Worm (Caenorhabditis elegans) whole organism, L3 larva: ENCODE data around the gene fkh-7.

Experiments used
- R02D3.7 ChIP-seq: fragments of 150-350 bp; optimal IDR thresholded peaks from 2 replicates; lab custom pipeline; 2014; ENCODE audit warnings: missing biosample characterization, missing genetic modification characterization
- ZK546.5 ChIP-seq: sonication (generic microtip); optimal IDR thresholded peaks from 2 replicates; lab custom pipeline; 2017; ENCODE audit warnings: missing biosample characterization, missing genetic modification characterization
- aly-2 ChIP-seq: fragments of 150-350 bp; optimal IDR thresholded peaks from 2 replicates; lab custom pipeline; 2014; ENCODE audit warnings: missing biosample characterization, missing genetic modification characterization
- ama-1 ChIP-seq: fragments of 150-350 bp; optimal IDR thresholded peaks from 2 replicates; lab custom pipeline; 2018
- ceh-16 ChIP-seq: sonication (generic microtip); optimal IDR thresholded peaks from 2 replicates; lab custom pipeline; 2017; ENCODE audit warnings: missing biosample characterization, missing genetic modification characterization
- ceh-28 ChIP-seq: fragments of 150-350 bp; optimal IDR thresholded peaks from 2 replicates; lab custom pipeline; 2014; ENCODE audit warnings: missing biosample characterization, missing genetic modification reagents, missing genetic modification characterization
- daf-12 ChIP-seq: fragments of 150-350 bp; optimal IDR thresholded peaks from 2 replicates; lab custom pipeline; 2014; ENCODE audit warnings: missing biosample characterization, missing genetic modification reagents, missing genetic modification characterization
- egl-27 ChIP-seq: sonication (generic microtip); optimal IDR thresholded peaks from 4 replicates; lab custom pipeline; 2017; ENCODE audit warnings: missing biosample characterization, missing genetic modification reagents, missing genetic modification characterization
- egl-5 ChIP-seq: fragments of 150-350 bp; optimal IDR thresholded peaks from 2 replicates; lab custom pipeline; 2017; ENCODE audit warnings: missing biosample characterization, missing genetic modification reagents, missing genetic modification characterization, inconsistent platforms
- elt-1 ChIP-seq: fragments of 150-350 bp; optimal IDR thresholded peaks from 2 replicates; lab custom pipeline; 2014; ENCODE audit warnings: missing biosample characterization, missing genetic modification characterization
- eor-1 ChIP-seq, 2 experiments: fragments of 150-350 bp; optimal IDR thresholded peaks; 2 replicates each; lab custom pipeline; 2014 to 2018; ENCODE audit warnings: missing biosample characterization in 2 of 2, missing genetic modification characterization in 2 of 2
- fos-1 ChIP-seq: fragments of 150-350 bp; optimal IDR thresholded peaks from 2 replicates; lab custom pipeline; 2014; ENCODE audit warnings: missing biosample characterization, missing genetic modification characterization
- hmg-11 ChIP-seq: sonication (generic microtip); optimal IDR thresholded peaks from 2 replicates; lab custom pipeline; 2016; ENCODE audit warnings: missing genetic modification characterization, missing compliant biosample characterization
- jun-1 ChIP-seq: fragments of 150-350 bp; optimal IDR thresholded peaks from 2 replicates; lab custom pipeline; 2014; ENCODE audit warnings: missing biosample characterization, missing genetic modification reagents, missing genetic modification characterization
- lin-39 ChIP-seq: fragments of 150-350 bp; optimal IDR thresholded peaks from 2 replicates; lab custom pipeline; 2018; ENCODE audit warnings: missing biosample characterization, missing genetic modification reagents, missing genetic modification characterization
- lsy-12 ChIP-seq: sonication (generic microtip); optimal IDR thresholded peaks from 2 replicates; lab custom pipeline; 2016; ENCODE audit warnings: mild to moderate bottlenecking, missing genetic modification characterization, missing compliant biosample characterization
- mml-1 ChIP-seq: fragments of 150-350 bp; sonication (generic microtip); optimal IDR thresholded peaks from 3 replicates; lab custom pipeline; 2014; ENCODE audit warnings: missing biosample characterization, missing genetic modification characterization
- nfya-1 ChIP-seq: sonication (generic microtip); optimal IDR thresholded peaks from 2 replicates; lab custom pipeline; 2017; ENCODE audit warnings: missing genetic modification characterization, mild to moderate bottlenecking, missing compliant biosample characterization, antibody characterized with exemption, moderate library complexity; ENCODE audit not compliant: insufficient read depth
- nhr-11 ChIP-seq: fragments of 150-350 bp; optimal IDR thresholded peaks from 2 replicates; lab custom pipeline; 2014; ENCODE audit warnings: missing biosample characterization, missing genetic modification characterization
- nhr-23 ChIP-seq: fragments of 150-350 bp; optimal IDR thresholded peaks from 2 replicates; lab custom pipeline; 2014; ENCODE audit warnings: missing biosample characterization, missing genetic modification reagents, missing genetic modification characterization
- nhr-237 ChIP-seq: fragments of 150-350 bp; optimal IDR thresholded peaks from 2 replicates; lab custom pipeline; 2014; ENCODE audit warnings: missing biosample characterization, missing genetic modification characterization
- nhr-25 ChIP-seq: sonication (generic microtip); optimal IDR thresholded peaks from 2 replicates; lab custom pipeline; 2017; ENCODE audit warnings: missing biosample characterization, missing genetic modification characterization
- nhr-28 ChIP-seq: fragments of 150-350 bp; optimal IDR thresholded peaks from 2 replicates; lab custom pipeline; 2014; ENCODE audit warnings: missing biosample characterization, missing genetic modification characterization
- nhr-43 ChIP-seq: sonication (generic microtip); optimal IDR thresholded peaks from 2 replicates; lab custom pipeline; 2016; ENCODE audit warnings: mild to moderate bottlenecking, missing genetic modification characterization, missing compliant biosample characterization; ENCODE audit not compliant: poor library complexity, severe bottlenecking
- pha-4 ChIP-seq: fragments of 150-350 bp; optimal IDR thresholded peaks from 2 replicates; lab custom pipeline; 2014; ENCODE audit warnings: missing biosample characterization, missing genetic modification reagents, missing genetic modification characterization
- pqm-1 ChIP-seq: fragments of 150-350 bp; optimal IDR thresholded peaks from 2 replicates; lab custom pipeline; 2017; ENCODE audit warnings: missing biosample characterization, missing genetic modification characterization, inconsistent platforms
- sea-2 ChIP-seq: fragments of 150-350 bp; sonication (generic microtip); optimal IDR thresholded peaks from 4 replicates; lab custom pipeline; 2014; ENCODE audit warnings: missing biosample characterization, missing genetic modification reagents, missing genetic modification characterization
- snpc-4 ChIP-seq: fragments of 150-350 bp; optimal IDR thresholded peaks from 2 replicates; lab custom pipeline; 2014; ENCODE audit warnings: missing biosample characterization, missing genetic modification characterization
- tbx-2 ChIP-seq: sonication (generic microtip); optimal IDR thresholded peaks from 2 replicates; lab custom pipeline; 2016; ENCODE audit warnings: mild to moderate bottlenecking, missing genetic modification characterization, missing compliant biosample characterization
- unc-39 ChIP-seq: sonication (generic microtip); optimal IDR thresholded peaks from 4 replicates; lab custom pipeline; 2017; ENCODE audit warnings: missing biosample characterization, missing genetic modification characterization
- zag-1 ChIP-seq: fragments of 150-350 bp; optimal IDR thresholded peaks from 2 replicates; lab custom pipeline; 2014; ENCODE audit warnings: missing biosample characterization, missing genetic modification characterization
- ztf-4 ChIP-seq: fragments of 150-350 bp; optimal IDR thresholded peaks from 2 replicates; lab custom pipeline; 2014; ENCODE audit warnings: missing biosample characterization, missing genetic modification characterization

Gene fkh-7

ce11 chrIV:5561497-5562155 lies 22.9 kb upstream of the fkh-7 start:
- TF ChIP-seq elt-1 (no peak), snpc-4 (tag; lab: Kevin White, UChicago) (no peak), nhr-43 (tag; lab: Kevin White, UChicago) (no peak), zag-1 (tag; lab: Kevin White, UChicago) (no peak), egl-5 (tag; lab: Kevin White, UChicago) (no peak), ZK546.5 (tag; lab: Kevin White, UChicago) (no peak), sea-2 (no peak), ceh-28 (tag; lab: Kevin White, UChicago) (peak; percentile 5), unc-39 (tag; lab: Kevin White, UChicago) (no peak), mml-1 (no peak), nhr-23 (peak; percentile 89), nhr-28 (tag; lab: Kevin White, UChicago) (no peak), nfya-1 (tag; lab: Kevin White, UChicago) (peak; percentile 21), ama-1 (peak; percentile 80), nhr-25 (tag; lab: Kevin White, UChicago) (peak; percentile 88), fos-1 (no peak), R02D3.7 (tag; lab: Kevin White, UChicago) (no peak), pqm-1 (tag; lab: Kevin White, UChicago) (no peak)

ce11 chrIV:5563280-5563679 lies 21.2 kb upstream of the fkh-7 start:
- TF ChIP-seq tbx-2: no peak
- TF ChIP-seq egl-5 (tag; lab: Kevin White, UChicago): no peak
- peak; percentile 87 for TF ChIP-seq nhr-25 (tag; lab: Kevin White, UChicago)
- no peak for TF ChIP-seq aly-2
- TF ChIP-seq snpc-4 (tag; lab: Kevin White, UChicago): no peak

ce11 chrIV:5564293-5564692 lies 20.2 kb upstream of the fkh-7 start:
- TF ChIP-seq hmg-11 (no peak), nhr-25 (tag; lab: Kevin White, UChicago) (peak; percentile 18)
- TF ChIP-seq, all 47 proteins: peak for 1

- TF ChIP-seq eor-1 (tag; optimal IDR thresholded peaks at IDR 0.05; lab: Kevin White, UChicago) (no peak), daf-12 (tag; lab: Kevin White, UChicago) (no peak), snpc-4 (tag; lab: Kevin White, UChicago) (peak; percentile 60), nhr-23 (peak; percentile 29), pha-4 (tag; lab: Kevin White, UChicago) (peak; percentile 92), nhr-25 (tag; lab: Kevin White, UChicago) (peak; percentile 49), nhr-28 (tag; lab: Kevin White, UChicago) (no peak), ceh-16 (tag; lab: Kevin White, UChicago) (no peak)
- TF ChIP-seq, all 47 proteins: peak for 4
Observed at ce11 chrIV:5565105-5565504, 19.4 kb upstream of the fkh-7 start.

- no peak for TF ChIP-seq ceh-28 (tag; lab: Kevin White, UChicago)
- TF ChIP-seq egl-27 (tag; lab: Kevin White, UChicago): no peak
- TF ChIP-seq pqm-1 (tag; lab: Kevin White, UChicago): no peak
- no peak for TF ChIP-seq aly-2
- no peak for TF ChIP-seq nhr-25 (tag; lab: Kevin White, UChicago)
- no peak for TF ChIP-seq nhr-11
- TF ChIP-seq mml-1: no peak
- no peak for TF ChIP-seq unc-39 (tag; lab: Kevin White, UChicago)
- no peak for TF ChIP-seq tbx-2
- no peak for TF ChIP-seq nfya-1 (tag; lab: Kevin White, UChicago)
- no peak for TF ChIP-seq jun-1
- no peak for TF ChIP-seq lsy-12 (tag; lab: Kevin White, UChicago)
- no peak for TF ChIP-seq lin-39 (tag; lab: Kevin White, UChicago)
- no peak for TF ChIP-seq nhr-23
- no peak for TF ChIP-seq nhr-237 (tag; lab: Kevin White, UChicago)
Observed at ce11 chrIV:5572693-5573092, 11.8 kb upstream of the fkh-7 start.

ce11 chrIV:5574033-5574432 lies 10.5 kb upstream of the fkh-7 start, which contains the start of gene T12E12.6:
Gene T12E12.6 (minus strand): TSS chrIV:5574133.
- no peak for TF ChIP-seq ztf-4 (tag; lab: Kevin White, UChicago)
- peak; percentile 59 for TF ChIP-seq pha-4 (tag; lab: Kevin White, UChicago)
